Fruit fly (Drosophila melanogaster): ENCODE results near the gene MED18.

DNA sequence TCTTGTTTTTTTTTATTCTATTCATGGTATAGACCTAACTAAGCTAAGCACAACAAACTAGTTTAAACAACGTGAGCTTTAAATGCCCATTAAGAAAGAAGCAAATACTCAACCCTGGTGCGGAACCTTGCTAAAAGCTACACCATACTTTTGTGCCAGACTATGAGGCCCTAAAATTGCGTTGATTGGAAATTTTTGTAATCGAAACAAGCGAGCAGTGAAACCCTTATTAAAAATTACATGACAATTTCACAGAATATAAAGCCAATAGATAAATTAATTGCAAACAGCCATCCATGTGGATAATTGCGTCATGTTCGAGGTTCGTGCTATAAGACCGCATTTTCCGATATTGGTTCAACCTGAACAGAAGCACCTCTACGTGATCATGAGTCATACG lies 46.7 kb upstream of the MED18 start:
- TF ChIP-seq Gug (GFP tag; IDR thresholded peaks at IDR 0.05) (no peak), ss (GFP tag; optimal IDR thresholded peaks at IDR 0.05) (no peak), CG10631 (GFP tag; optimal IDR thresholded peaks at IDR 0.05) (no peak), fkh (GFP tag; optimal IDR thresholded peaks at IDR 0.05) (no peak), Lpt (GFP tag; optimal IDR thresholded peaks at IDR 0.05) (no peak)

Data from whole organism, prepupa.